Fruit fly (Drosophila melanogaster): Measurements from ENCODE around the gene Zyx.

Gene Zyx

dm6 chr4:1064652-1065218 is at the start of gene Zyx:
Gene Zyx (minus strand): TSS chr4:1065001.
- TF ChIP-seq Ets98B (GFP tag; IDR thresholded peaks at IDR 0.05) (no peak), CG9948 (tag; optimal IDR thresholded peaks at IDR 0.05) (no peak), EcR (GFP tag; optimal IDR thresholded peaks at IDR 0.05) (no peak), CG32121 (GFP tag; IDR thresholded peaks at IDR 0.05) (no peak)

dm6 chr4:1112867-1113769 is 48.3 kb upstream of the Zyx start:
- TF ChIP-seq CG4496 (GFP tag; IDR thresholded peaks at IDR 0.05) (no peak), Snoo (tag; optimal IDR thresholded peaks at IDR 0.05) (peak; percentile 89), CG32121 (GFP tag; IDR thresholded peaks at IDR 0.05) (peak; percentile 94), EcR (GFP tag; optimal IDR thresholded peaks at IDR 0.05) (no peak), CG8301 (tag; optimal IDR thresholded peaks at IDR 0.05) (peak; percentile 94), fd96Ca (GFP tag; IDR thresholded peaks at IDR 0.05) (no peak), rn (GFP tag; IDR thresholded peaks at IDR 0.05) (no peak), Pif1A (GFP tag; optimal IDR thresholded peaks at IDR 0.05) (peak; percentile 97), Pif1B (GFP tag; optimal IDR thresholded peaks at IDR 0.05) (peak; percentile 91), CG8159 (tag; optimal IDR thresholded peaks at IDR 0.05) (no peak), gl (tag; optimal IDR thresholded peaks at IDR 0.05) (peak; percentile 84), Ets98B (GFP tag; IDR thresholded peaks at IDR 0.05) (no peak; the same call in 1 of the 2 replicates), CG17806 (tag; optimal IDR thresholded peaks at IDR 0.05) (peak; percentile 89), CG15710 (tag; optimal IDR thresholded peaks at IDR 0.05) (peak; percentile 82), D1 (tag; optimal IDR thresholded peaks at IDR 0.05) (peak; percentile 48), CG14655 (GFP tag; optimal IDR thresholded peaks at IDR 0.05) (peak; percentile 95), CG10348 (GFP tag; IDR thresholded peaks at IDR 0.05) (no peak; the same call in 1 of the 2 replicates), CG9948 (tag; optimal IDR thresholded peaks at IDR 0.05) (peak; percentile 90), CG34367 (tag; optimal IDR thresholded peaks at IDR 0.05) (peak; percentile 90), CG12605 (GFP tag; IDR thresholded peaks at IDR 0.05) (no peak), CG13204 (GFP tag; optimal IDR thresholded peaks at IDR 0.05) (no peak)

- TF ChIP-seq Pif1A (GFP tag; optimal IDR thresholded peaks at IDR 0.05) (no peak), CG17806 (tag; optimal IDR thresholded peaks at IDR 0.05) (no peak), CG12605 (GFP tag; IDR thresholded peaks at IDR 0.05) (no peak), CG32121 (GFP tag; IDR thresholded peaks at IDR 0.05) (no peak), CG4496 (GFP tag; IDR thresholded peaks at IDR 0.05) (no peak), Ets98B (GFP tag; IDR thresholded peaks at IDR 0.05) (no peak), CG8159 (tag; optimal IDR thresholded peaks at IDR 0.05) (no peak), CG15710 (tag; optimal IDR thresholded peaks at IDR 0.05) (no peak), CG14655 (GFP tag; optimal IDR thresholded peaks at IDR 0.05) (no peak)
Measured at dm6 chr4:1106114-1106513, 41.3 kb upstream of the Zyx start.

dm6 chr4:1097608-1098262 is 32.9 kb upstream of the Zyx start:
- TF ChIP-seq CG14655 (GFP tag; optimal IDR thresholded peaks at IDR 0.05), result no peak
- TF ChIP-seq CG9948 (tag; optimal IDR thresholded peaks at IDR 0.05), result no peak
- no peak for TF ChIP-seq Pif1A (GFP tag; optimal IDR thresholded peaks at IDR 0.05)
- no peak for TF ChIP-seq D1 (tag; optimal IDR thresholded peaks at IDR 0.05)
- TF ChIP-seq EcR (GFP tag; optimal IDR thresholded peaks at IDR 0.05), result no peak
- no peak for TF ChIP-seq CG17806 (tag; optimal IDR thresholded peaks at IDR 0.05)
- TF ChIP-seq CG13204 (GFP tag; optimal IDR thresholded peaks at IDR 0.05), result no peak
- no peak for TF ChIP-seq CG34367 (tag; optimal IDR thresholded peaks at IDR 0.05)
- TF ChIP-seq CG8301 (tag; optimal IDR thresholded peaks at IDR 0.05), result no peak
- no peak for TF ChIP-seq CG10348 (GFP tag; IDR thresholded peaks at IDR 0.05)

dm6 chr4:1093446-1093845 is 28.6 kb upstream of the Zyx start:
- TF ChIP-seq Pif1A (GFP tag; optimal IDR thresholded peaks at IDR 0.05) (no peak), Snoo (tag; optimal IDR thresholded peaks at IDR 0.05) (no peak), rn (GFP tag; IDR thresholded peaks at IDR 0.05) (no peak), EcR (GFP tag; optimal IDR thresholded peaks at IDR 0.05) (no peak), CG13204 (GFP tag; optimal IDR thresholded peaks at IDR 0.05) (no peak), gl (tag; optimal IDR thresholded peaks at IDR 0.05) (no peak), CG15710 (tag; optimal IDR thresholded peaks at IDR 0.05) (no peak), CG4496 (GFP tag; IDR thresholded peaks at IDR 0.05) (no peak), fd96Ca (GFP tag; IDR thresholded peaks at IDR 0.05) (no peak), CG10348 (GFP tag; IDR thresholded peaks at IDR 0.05) (no peak), CG8301 (tag; optimal IDR thresholded peaks at IDR 0.05) (no peak), Pif1B (GFP tag; optimal IDR thresholded peaks at IDR 0.05) (no peak), Ets98B (GFP tag; IDR thresholded peaks at IDR 0.05) (no peak), CG8159 (tag; optimal IDR thresholded peaks at IDR 0.05) (no peak), CG34367 (tag; optimal IDR thresholded peaks at IDR 0.05) (no peak), CG17806 (tag; optimal IDR thresholded peaks at IDR 0.05) (no peak)

dm6 chr4:1090304-1090703 is 25.5 kb upstream of the Zyx start:
- TF ChIP-seq CG8301 (tag; optimal IDR thresholded peaks at IDR 0.05), result no peak
- TF ChIP-seq CG13204 (GFP tag; optimal IDR thresholded peaks at IDR 0.05), result no peak
- TF ChIP-seq CG15710 (tag; optimal IDR thresholded peaks at IDR 0.05), result no peak
- TF ChIP-seq CG8159 (tag; optimal IDR thresholded peaks at IDR 0.05), result no peak
- no peak for TF ChIP-seq rn (GFP tag; IDR thresholded peaks at IDR 0.05)
- no peak for TF ChIP-seq Pif1B (GFP tag; optimal IDR thresholded peaks at IDR 0.05)
- TF ChIP-seq D1 (tag; optimal IDR thresholded peaks at IDR 0.05), result no peak
- no peak for TF ChIP-seq CG32121 (GFP tag; IDR thresholded peaks at IDR 0.05)
- TF ChIP-seq CG12605 (GFP tag; IDR thresholded peaks at IDR 0.05), result no peak
- no peak for TF ChIP-seq CG17806 (tag; optimal IDR thresholded peaks at IDR 0.05)
- no peak for TF ChIP-seq Ets98B (GFP tag; IDR thresholded peaks at IDR 0.05)
- no peak for TF ChIP-seq CG34367 (tag; optimal IDR thresholded peaks at IDR 0.05)
- TF ChIP-seq Pif1A (GFP tag; optimal IDR thresholded peaks at IDR 0.05), result no peak
- TF ChIP-seq CG4496 (GFP tag; IDR thresholded peaks at IDR 0.05), result no peak
- no peak for TF ChIP-seq CG10348 (GFP tag; IDR thresholded peaks at IDR 0.05)
